Worm (Caenorhabditis elegans): ENCODE measurements around the gene Y32H12A.1.

The Y32H12A.1 gene

ce11 chrIII:5361909-5362308 is at the start of gene Y32H12A.1:
Gene Y32H12A.1 (plus strand): TSS chrIII:5362209.
- TF ChIP-seq tbx-11 (GFP tag; IDR thresholded peaks at IDR 0.05) (no peak), B0310.2 (tag; optimal IDR thresholded peaks at IDR 0.05) (no peak), ets-7 (tag; optimal IDR thresholded peaks at IDR 0.05) (no peak), hnd-1 (tag; optimal IDR thresholded peaks at IDR 0.05) (no peak), sea-1 (GFP tag; conservative IDR thresholded peaks at IDR 0.05) (no peak), aly-1 (tag; optimal IDR thresholded peaks at IDR 0.05) (no peak), tra-4 (tag; optimal IDR thresholded peaks at IDR 0.05) (no peak), hmbx-1 (tag; optimal IDR thresholded peaks at IDR 0.05) (no peak)

ce11 chrIII:5318610-5319009 is 43.4 kb upstream of the Y32H12A.1 start:
- TF ChIP-seq ets-7 (tag; optimal IDR thresholded peaks at IDR 0.05) (no peak), hmg-4 (GFP tag; optimal IDR thresholded peaks at IDR 0.05) (peak; percentile 34), sea-1 (GFP tag; conservative IDR thresholded peaks at IDR 0.05) (0 out of 2 replicates have a peak, but pooled peaks have one; percentile 5), tra-4 (tag; optimal IDR thresholded peaks at IDR 0.05) (no peak), ama-1 (optimal IDR thresholded peaks at IDR 0.05) (no peak)

ce11 chrIII:5321661-5322060 is 40.3 kb upstream of the Y32H12A.1 start, which contains the start of gene F52C9.3:
Gene F52C9.3 (plus strand): TSS chrIII:5321885.
- no peak for TF ChIP-seq scrt-1 (GFP tag; IDR thresholded peaks at IDR 0.05)
- no peak for TF ChIP-seq flt-1 (GFP tag; IDR thresholded peaks at IDR 0.05)
- TF ChIP-seq pes-1 (GFP tag; IDR thresholded peaks at IDR 0.05): no peak
- no peak for TF ChIP-seq aly-1 (tag; optimal IDR thresholded peaks at IDR 0.05)
- TF ChIP-seq B0310.2 (tag; optimal IDR thresholded peaks at IDR 0.05): no peak
- no peak for TF ChIP-seq hnd-1 (tag; optimal IDR thresholded peaks at IDR 0.05)
- TF ChIP-seq ceh-36 (tag; optimal IDR thresholded peaks at IDR 0.05): no peak

ce11 chrIII:5326323-5326722 is 35.7 kb upstream of the Y32H12A.1 start, which contains the start of gene sorf-2:
Gene sorf-2 (plus strand): TSS chrIII:5326623.
- TF ChIP-seq ets-7 (tag; optimal IDR thresholded peaks at IDR 0.05) (no peak), F13C5.2 (tag; optimal IDR thresholded peaks at IDR 0.05) (no peak), aly-1 (tag; optimal IDR thresholded peaks at IDR 0.05) (no peak), hmbx-1 (tag; optimal IDR thresholded peaks at IDR 0.05) (no peak), tbx-11 (GFP tag; IDR thresholded peaks at IDR 0.05) (no peak)

ce11 chrIII:5329372-5329771 is 32.6 kb upstream of the Y32H12A.1 start:
- TF ChIP-seq ceh-13 (GFP tag; optimal IDR thresholded peaks at IDR 0.05) (no peak), tbx-11 (GFP tag; IDR thresholded peaks at IDR 0.05) (no peak), B0310.2 (tag; optimal IDR thresholded peaks at IDR 0.05) (no peak), scrt-1 (GFP tag; IDR thresholded peaks at IDR 0.05) (no peak), tbx-37 (GFP tag; conservative IDR thresholded peaks at IDR 0.05) (no peak), hnd-1 (tag; optimal IDR thresholded peaks at IDR 0.05) (no peak)

ce11 chrIII:5334517-5335049 is 27.4 kb upstream of the Y32H12A.1 start:
- TF ChIP-seq pes-1 (GFP tag; IDR thresholded peaks at IDR 0.05): no peak
- TF ChIP-seq scrt-1 (GFP tag; IDR thresholded peaks at IDR 0.05): no peak
- no peak for TF ChIP-seq tbx-11 (GFP tag; IDR thresholded peaks at IDR 0.05)
- no peak for TF ChIP-seq tbx-37 (GFP tag; conservative IDR thresholded peaks at IDR 0.05)
- no peak for TF ChIP-seq B0310.2 (tag; optimal IDR thresholded peaks at IDR 0.05)
- TF ChIP-seq sea-1 (GFP tag; conservative IDR thresholded peaks at IDR 0.05): no peak

- TF ChIP-seq sea-1 (GFP tag; conservative IDR thresholded peaks at IDR 0.05): no peak
- TF ChIP-seq hmg-4 (GFP tag; optimal IDR thresholded peaks at IDR 0.05): no peak
- TF ChIP-seq hmbx-1 (tag; optimal IDR thresholded peaks at IDR 0.05): no peak
- no peak for TF ChIP-seq tbx-37 (GFP tag; conservative IDR thresholded peaks at IDR 0.05)
- TF ChIP-seq hnd-1 (tag; optimal IDR thresholded peaks at IDR 0.05): no peak
- TF ChIP-seq pes-1 (GFP tag; IDR thresholded peaks at IDR 0.05): no peak
- TF ChIP-seq aly-1 (tag; optimal IDR thresholded peaks at IDR 0.05): no peak
- no peak for TF ChIP-seq scrt-1 (GFP tag; IDR thresholded peaks at IDR 0.05)
- TF ChIP-seq ceh-36 (tag; optimal IDR thresholded peaks at IDR 0.05): no peak
- no peak for TF ChIP-seq B0310.2 (tag; optimal IDR thresholded peaks at IDR 0.05)
Measured at ce11 chrIII:5338787-5339186, 23.2 kb upstream of the Y32H12A.1 start.

ce11 chrIII:5340530-5340929 is 21.5 kb upstream of the Y32H12A.1 start:
- TF ChIP-seq hmbx-1 (tag; optimal IDR thresholded peaks at IDR 0.05) (no peak), tbx-11 (GFP tag; IDR thresholded peaks at IDR 0.05) (no peak), flt-1 (GFP tag; IDR thresholded peaks at IDR 0.05) (no peak), sea-1 (GFP tag; conservative IDR thresholded peaks at IDR 0.05) (no peak), pes-1 (GFP tag; IDR thresholded peaks at IDR 0.05) (no peak), scrt-1 (GFP tag; IDR thresholded peaks at IDR 0.05) (no peak), tra-4 (tag; optimal IDR thresholded peaks at IDR 0.05) (no peak), hmg-4 (GFP tag; optimal IDR thresholded peaks at IDR 0.05) (no peak), F13C5.2 (tag; optimal IDR thresholded peaks at IDR 0.05) (no peak), ceh-36 (tag; optimal IDR thresholded peaks at IDR 0.05) (no peak), tbx-37 (GFP tag; conservative IDR thresholded peaks at IDR 0.05) (no peak), ama-1 (optimal IDR thresholded peaks at IDR 0.05) (no peak), ceh-13 (GFP tag; optimal IDR thresholded peaks at IDR 0.05) (no peak), B0310.2 (tag; optimal IDR thresholded peaks at IDR 0.05) (no peak), ets-7 (tag; optimal IDR thresholded peaks at IDR 0.05) (no peak), aly-1 (tag; optimal IDR thresholded peaks at IDR 0.05) (no peak)

ce11 chrIII:5341382-5341781 is 20.6 kb upstream of the Y32H12A.1 start, which contains the start of gene ZK121.2:
Gene ZK121.2 (plus strand): TSS chrIII:5341682.
- no peak for TF ChIP-seq B0310.2 (tag; optimal IDR thresholded peaks at IDR 0.05)
- no peak for TF ChIP-seq hmg-4 (GFP tag; optimal IDR thresholded peaks at IDR 0.05)
- TF ChIP-seq ceh-36 (tag; optimal IDR thresholded peaks at IDR 0.05): no peak
- TF ChIP-seq sea-1 (GFP tag; conservative IDR thresholded peaks at IDR 0.05): no peak
- TF ChIP-seq ets-7 (tag; optimal IDR thresholded peaks at IDR 0.05): no peak
- no peak for TF ChIP-seq ama-1 (optimal IDR thresholded peaks at IDR 0.05)
- no peak for TF ChIP-seq F13C5.2 (tag; optimal IDR thresholded peaks at IDR 0.05)
- TF ChIP-seq tbx-11 (GFP tag; IDR thresholded peaks at IDR 0.05): no peak
- TF ChIP-seq tbx-37 (GFP tag; conservative IDR thresholded peaks at IDR 0.05): no peak
- no peak for TF ChIP-seq ceh-13 (GFP tag; optimal IDR thresholded peaks at IDR 0.05)
- no peak for TF ChIP-seq pes-1 (GFP tag; IDR thresholded peaks at IDR 0.05)
- no peak for TF ChIP-seq scrt-1 (GFP tag; IDR thresholded peaks at IDR 0.05)
- no peak for TF ChIP-seq hnd-1 (tag; optimal IDR thresholded peaks at IDR 0.05)
- no peak for TF ChIP-seq aly-1 (tag; optimal IDR thresholded peaks at IDR 0.05)
- TF ChIP-seq flt-1 (GFP tag; IDR thresholded peaks at IDR 0.05): no peak
- no peak for TF ChIP-seq hmbx-1 (tag; optimal IDR thresholded peaks at IDR 0.05)
- TF ChIP-seq tra-4 (tag; optimal IDR thresholded peaks at IDR 0.05): no peak

Data from whole organism, early embryonic.